Worm (Caenorhabditis elegans) whole organism, late embryonic: Measurements from ENCODE around the gene B0546.3.

ENCODE experiments used
- lin-11 ChIP-seq: fragments of 200-800 bp; sonication (Bioruptor generic); optimal IDR thresholded peaks from 2 replicates; lab custom pipeline; 2018; ENCODE audit warnings: mild to moderate bottlenecking, missing genetic modification characterization, missing compliant biosample characterization
- pqm-1 ChIP-seq: sonication (generic microtip); optimal IDR thresholded peaks from 2 replicates; lab custom pipeline; 2016; ENCODE audit warnings: missing genetic modification characterization, missing compliant biosample characterization

DNA sequence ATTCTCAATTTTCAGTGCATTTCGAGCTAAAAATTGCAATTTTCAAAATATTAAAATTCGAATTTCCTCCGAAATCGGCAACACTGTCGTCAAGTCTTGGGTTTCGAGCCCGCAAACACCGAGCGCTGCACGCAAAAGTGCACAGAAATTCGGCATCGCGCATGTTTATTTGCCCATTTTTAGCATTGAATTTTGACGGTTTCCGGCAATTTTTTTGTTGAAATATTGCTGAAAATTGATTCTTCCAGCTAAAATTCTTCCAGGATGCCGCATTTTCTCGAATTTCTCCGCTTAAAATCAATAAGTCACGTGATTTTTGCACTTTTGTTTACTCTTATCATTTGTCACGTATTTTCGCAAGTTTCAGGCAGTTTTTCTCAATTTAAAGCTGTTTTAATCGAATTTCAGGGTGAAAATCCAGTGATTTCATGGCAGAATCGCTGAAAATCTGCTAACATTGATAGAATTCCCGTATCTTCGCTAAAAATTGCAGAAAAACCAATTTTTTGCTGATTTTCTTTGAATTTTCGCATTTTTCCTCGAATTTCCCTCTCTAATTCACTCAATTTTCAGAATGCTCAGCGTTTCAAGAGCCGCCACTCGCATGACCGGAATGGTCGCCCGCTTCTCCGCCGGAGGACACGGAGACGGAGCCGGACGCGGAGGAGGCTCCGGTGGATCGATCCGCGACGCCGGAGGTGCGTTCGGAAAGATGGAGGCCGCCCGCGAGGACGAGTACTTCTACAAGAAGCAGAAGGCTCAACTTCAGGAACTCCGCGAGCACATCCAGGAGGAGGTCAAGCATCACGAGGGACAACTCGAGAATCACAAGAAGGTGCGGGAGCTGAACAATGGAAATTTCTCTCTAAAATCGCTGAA, 2.9 kb upstream of the B0546.3 start, which contains the start of gene mai-2:
- TF ChIP-seq pqm-1 (no peak), lin-11 (no peak)
